Comparison of ENCODE assay signal across 1 fruit fly cellular context in the genomic region with DNA sequence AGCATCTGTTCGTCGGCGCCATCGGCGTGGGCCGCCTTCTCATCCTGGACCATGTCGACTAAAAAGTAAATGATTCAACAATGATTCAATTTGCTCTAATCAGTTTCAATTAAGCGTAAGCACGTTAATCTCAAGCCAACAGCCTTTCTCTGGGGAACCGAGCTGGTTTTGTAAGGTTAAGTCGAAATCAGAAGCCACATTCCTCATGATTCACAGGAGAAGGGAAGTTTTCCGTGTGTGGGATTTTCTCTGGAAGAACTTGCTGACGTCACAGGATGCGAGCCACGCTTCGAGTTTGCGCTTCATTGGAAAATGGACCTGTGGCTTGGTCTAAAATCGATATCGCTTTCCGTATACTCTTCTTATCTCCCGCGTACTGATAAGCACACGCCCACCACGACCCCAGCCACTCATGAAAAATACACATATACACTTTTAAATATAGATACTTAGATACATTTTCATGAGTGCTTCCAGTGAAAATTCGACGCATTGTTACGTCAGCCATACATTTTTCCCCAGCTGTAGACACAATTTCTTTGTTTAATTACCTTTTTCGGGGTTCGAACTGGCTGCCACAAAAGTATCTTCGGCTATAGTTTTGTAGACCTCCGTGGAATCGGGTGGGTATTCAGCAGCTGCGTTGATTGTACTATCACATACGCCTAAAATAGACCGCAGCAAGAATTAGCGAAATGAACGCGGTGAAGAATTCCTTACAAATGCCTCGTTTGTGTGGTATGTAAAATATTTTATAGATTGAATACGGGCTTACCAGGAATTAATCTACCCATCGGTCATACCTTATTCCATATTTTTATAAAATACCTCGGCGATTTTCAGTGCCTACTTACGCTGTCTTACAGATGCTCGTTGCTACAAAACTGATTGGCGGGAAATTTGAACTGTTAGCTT.
TF ChIP-seq lines count a peak whose summit lies in the region.

No protein-coding gene starts in this region.

TF ChIP-seq in whole organism, embryonic, 481 proteins besides CTCF, POLR2A, EP300 and RAD21 (continued from another document and continues in another):
- TF ChIP-seq Ada2b (GFP tag; IDR thresholded peaks at IDR 0.05; lab: Robert Waterston, UW) = no peak
- no peak for TF ChIP-seq tio (GFP tag; optimal IDR thresholded peaks at IDR 0.05; lab: Kevin White, UChicago)
- no peak for TF ChIP-seq kah (GFP tag; optimal IDR thresholded peaks at IDR 0.05; lab: Kevin White, UChicago)
- TF ChIP-seq CG2129 (GFP tag; IDR thresholded peaks at IDR 0.05; lab: Robert Waterston, UW; ENCODE audit: partially characterized antibody) = no peak
- TF ChIP-seq CG2712 (tag; optimal IDR thresholded peaks at IDR 0.05; lab: Kevin White, UChicago) = peak; percentile 67
- TF ChIP-seq CG6813 (GFP tag; optimal IDR thresholded peaks at IDR 0.05; lab: Kevin White, UChicago) = no peak
- TF ChIP-seq Antp (GFP tag; optimal IDR thresholded peaks at IDR 0.05; lab: Kevin White, UChicago) = no peak
- TF ChIP-seq dpn (GFP tag; optimal IDR thresholded peaks at IDR 0.05; lab: Kevin White, UChicago) = peak in 1 of 2 experiments; percentile 9
- peak; percentile 31 for TF ChIP-seq PHDP (tag; optimal IDR thresholded peaks at IDR 0.05; lab: Kevin White, UChicago)
- peak; percentile 44 for TF ChIP-seq CG15601 (tag; optimal IDR thresholded peaks at IDR 0.05; lab: Kevin White, UChicago)
- TF ChIP-seq pzg (GFP tag; optimal IDR thresholded peaks at IDR 0.05; lab: Kevin White, UChicago) = peak; percentile 98
- TF ChIP-seq Neu2 (GFP tag; optimal IDR thresholded peaks at IDR 0.05; lab: Kevin White, UChicago; ENCODE audit: borderline replicate concordance) = no peak
- peak; percentile 37 for TF ChIP-seq CG17568 (GFP tag; optimal IDR thresholded peaks at IDR 0.05; lab: Kevin White, UChicago)
- TF ChIP-seq CG32772 (GFP tag; IDR thresholded peaks at IDR 0.05; lab: Robert Waterston, UW) = no peak
- peak; percentile 57 for TF ChIP-seq kni (GFP tag; optimal IDR thresholded peaks at IDR 0.05; lab: Kevin White, UChicago)
- TF ChIP-seq Deaf1 (tag; optimal IDR thresholded peaks at IDR 0.05; lab: Kevin White, UChicago) = peak; percentile 50
- TF ChIP-seq pan (optimal IDR thresholded peaks at IDR 0.05; lab: Kevin White, UChicago) = no peak
- TF ChIP-seq pan (GFP tag; optimal IDR thresholded peaks at IDR 0.05 in 1 of 2, IDR thresholded peaks at IDR 0.05 in 1 of 2) = no peak
- TF ChIP-seq Dip2 (GFP tag; IDR thresholded peaks at IDR 0.05; lab: Robert Waterston, UW) = no peak
- TF ChIP-seq CG13424 (tag; optimal IDR thresholded peaks at IDR 0.05; lab: Kevin White, UChicago) = peak; percentile 7
- TF ChIP-seq bcd (GFP tag; optimal IDR thresholded peaks at IDR 0.05; lab: Kevin White, UChicago) = peak; percentile 75
- TF ChIP-seq Side (GFP tag; optimal IDR thresholded peaks at IDR 0.05; lab: Kevin White, UChicago) = peak; percentile 2
- TF ChIP-seq al (GFP tag; IDR thresholded peaks at IDR 0.05; lab: Robert Waterston, UW) = no peak
- TF ChIP-seq repo (GFP tag; optimal IDR thresholded peaks at IDR 0.05; lab: Kevin White, UChicago) = no peak
- no peak for TF ChIP-seq Mad (GFP tag; optimal IDR thresholded peaks at IDR 0.05; lab: Kevin White, UChicago)
- peak; percentile 42 for TF ChIP-seq gcm (GFP tag; optimal IDR thresholded peaks at IDR 0.05; lab: Kevin White, UChicago)
- peak; percentile 39 for TF ChIP-seq corto (GFP tag; optimal IDR thresholded peaks at IDR 0.05; lab: Kevin White, UChicago)
- TF ChIP-seq CG12155 (GFP tag; optimal IDR thresholded peaks at IDR 0.05; lab: Kevin White, UChicago) = peak; percentile 10
- TF ChIP-seq CG8089 (GFP tag; optimal IDR thresholded peaks at IDR 0.05; lab: Kevin White, UChicago) = no peak
- TF ChIP-seq CG15696 (tag; optimal IDR thresholded peaks at IDR 0.05; lab: Kevin White, UChicago) = no peak
- TF ChIP-seq CG13894 (tag; optimal IDR thresholded peaks at IDR 0.05; lab: Kevin White, UChicago) = peak; percentile 86
- peak; percentile 54 for TF ChIP-seq CG8924 (tag; optimal IDR thresholded peaks at IDR 0.05; lab: Kevin White, UChicago)
- no peak for TF ChIP-seq CG11456 (GFP tag; IDR thresholded peaks at IDR 0.05; lab: Robert Waterston, UW)
- peak; percentile 39 for TF ChIP-seq CoRest (tag; optimal IDR thresholded peaks at IDR 0.05; lab: Kevin White, UChicago)
- TF ChIP-seq inv (GFP tag; IDR thresholded peaks at IDR 0.05; lab: Robert Waterston, UW; ENCODE audit: partially characterized antibody) = no peak
- peak; percentile 10 to 94 for TF ChIP-seq Pdp1 (GFP tag; optimal IDR thresholded peaks at IDR 0.05; lab: Kevin White, UChicago)
- peak in 1 of 2 experiments; percentile 89 for TF ChIP-seq eve (GFP tag; optimal IDR thresholded peaks at IDR 0.05; lab: Kevin White, UChicago)
- peak; percentile 43 for TF ChIP-seq Ets97D (GFP tag; optimal IDR thresholded peaks at IDR 0.05; lab: Kevin White, UChicago)
- TF ChIP-seq sob (GFP tag; IDR thresholded peaks at IDR 0.05; lab: Robert Waterston, UW) = no peak
- TF ChIP-seq nmo (GFP tag; optimal IDR thresholded peaks at IDR 0.05; lab: Kevin White, UChicago) = peak; percentile 55
- peak; percentile 10 for TF ChIP-seq caup (GFP tag; optimal IDR thresholded peaks at IDR 0.05; lab: Kevin White, UChicago; ENCODE audit: severe bottlenecking)
- peak; percentile 80 for TF ChIP-seq trem (tag; optimal IDR thresholded peaks at IDR 0.05; lab: Kevin White, UChicago)
- TF ChIP-seq gcm2 (GFP tag; optimal IDR thresholded peaks at IDR 0.05; lab: Kevin White, UChicago) = peak; percentile 1
- TF ChIP-seq Opbp (GFP tag; IDR thresholded peaks at IDR 0.05; lab: Robert Waterston, UW; ENCODE audit: partially characterized antibody) = peak; percentile 58; the same call in 1 of the 3 replicates
- peak; percentile 52 for TF ChIP-seq Dek (tag; optimal IDR thresholded peaks at IDR 0.05; lab: Kevin White, UChicago)
- peak in 1 of 3 experiments; percentile 89 for TF ChIP-seq Stat92E (GFP tag; optimal IDR thresholded peaks at IDR 0.05; lab: Kevin White, UChicago)
- peak; percentile 20 for TF ChIP-seq pho (GFP tag; optimal IDR thresholded peaks at IDR 0.05; lab: Kevin White, UChicago)
- no peak for TF ChIP-seq Fer3 (tag; optimal IDR thresholded peaks at IDR 0.05; lab: Kevin White, UChicago)
- TF ChIP-seq CG31388 (GFP tag; optimal IDR thresholded peaks at IDR 0.05; lab: Kevin White, UChicago) = no peak
- TF ChIP-seq CG4404 (GFP tag; IDR thresholded peaks at IDR 0.05; lab: Robert Waterston, UW) = no peak
- TF ChIP-seq zfh1 (GFP tag; IDR thresholded peaks at IDR 0.05; lab: Robert Waterston, UW) = no peak
- TF ChIP-seq br (optimal IDR thresholded peaks at IDR 0.05; lab: Kevin White, UChicago) = no peak
- TF ChIP-seq gsb (GFP tag; IDR thresholded peaks at IDR 0.05; lab: Robert Waterston, UW) = no peak
- no peak for TF ChIP-seq fd102C (GFP tag; optimal IDR thresholded peaks at IDR 0.05; lab: Kevin White, UChicago)
- TF ChIP-seq Chrac-16 (GFP tag; optimal IDR thresholded peaks at IDR 0.05; lab: Kevin White, UChicago) = no peak
- peak; percentile 98 for TF ChIP-seq CG9797 (GFP tag; optimal IDR thresholded peaks at IDR 0.05; lab: Kevin White, UChicago)
- peak; percentile 99 for TF ChIP-seq sd (tag; optimal IDR thresholded peaks at IDR 0.05; lab: Kevin White, UChicago)
- no peak for TF ChIP-seq Xrp1 (GFP tag; IDR thresholded peaks at IDR 0.05; lab: Robert Waterston, UW)
- no peak for TF ChIP-seq ab (GFP tag; optimal IDR thresholded peaks at IDR 0.05; lab: Kevin White, UChicago)
- no peak for TF ChIP-seq CG3407 (GFP tag; optimal IDR thresholded peaks at IDR 0.05; lab: Kevin White, UChicago)
- no peak for TF ChIP-seq CG9609 (GFP tag; optimal IDR thresholded peaks at IDR 0.05; lab: Kevin White, UChicago)
- TF ChIP-seq CG6765 (GFP tag; optimal IDR thresholded peaks at IDR 0.05; lab: Kevin White, UChicago) = no peak
- no peak for TF ChIP-seq CG2678 (tag; optimal IDR thresholded peaks at IDR 0.05; lab: Kevin White, UChicago)
- TF ChIP-seq CG15269 (tag; optimal IDR thresholded peaks at IDR 0.05; lab: Kevin White, UChicago) = peak; percentile 13
- peak; percentile 36; the same call in 1 of the 3 replicates for TF ChIP-seq CG17361 (GFP tag; IDR thresholded peaks at IDR 0.05; lab: Robert Waterston, UW)
- peak; percentile 46; the same call in 1 of the 3 replicates for TF ChIP-seq knrl (GFP tag; IDR thresholded peaks at IDR 0.05; lab: Robert Waterston, UW; ENCODE audit: partially characterized antibody)
- TF ChIP-seq sqz (GFP tag; optimal IDR thresholded peaks at IDR 0.05; lab: Kevin White, UChicago) = no peak
- TF ChIP-seq CG16863 (GFP tag; optimal IDR thresholded peaks at IDR 0.05; lab: Kevin White, UChicago) = no peak
- TF ChIP-seq emc (GFP tag; optimal IDR thresholded peaks at IDR 0.05; lab: Kevin White, UChicago) = no peak
- TF ChIP-seq Bteb2 (GFP tag; optimal IDR thresholded peaks at IDR 0.05; lab: Kevin White, UChicago) = no peak
- no peak for TF ChIP-seq CG12744 (GFP tag; optimal IDR thresholded peaks at IDR 0.05; lab: Kevin White, UChicago)
- TF ChIP-seq yki (optimal IDR thresholded peaks at IDR 0.05; lab: Kevin White, UChicago) = no peak
- TF ChIP-seq CG5180 (GFP tag; optimal IDR thresholded peaks at IDR 0.05; lab: Kevin White, UChicago) = no peak
- TF ChIP-seq bsh (GFP tag; optimal IDR thresholded peaks at IDR 0.05; lab: Kevin White, UChicago) = peak in 1 of 2 experiments; percentile 22
- TF ChIP-seq CG1529 (GFP tag; optimal IDR thresholded peaks at IDR 0.05; lab: Kevin White, UChicago) = no peak
- no peak for TF ChIP-seq Sry-β (GFP tag; optimal IDR thresholded peaks at IDR 0.05; lab: Kevin White, UChicago)
- no peak for TF ChIP-seq CG11093 (GFP tag; IDR thresholded peaks at IDR 0.05; lab: Robert Waterston, UW)
- no peak for TF ChIP-seq CG7372 (GFP tag; IDR thresholded peaks at IDR 0.05; lab: Robert Waterston, UW)
- TF ChIP-seq crp (GFP tag; optimal IDR thresholded peaks at IDR 0.05; lab: Kevin White, UChicago) = peak in 1 of 2 experiments; percentile 10
- TF ChIP-seq nerfin-2 (GFP tag; IDR thresholded peaks at IDR 0.05; lab: Robert Waterston, UW; ENCODE audit: partially characterized antibody) = no peak
- TF ChIP-seq CG12769 (tag; optimal IDR thresholded peaks at IDR 0.05; lab: Kevin White, UChicago) = peak; percentile 63
- TF ChIP-seq CG3995 (GFP tag; optimal IDR thresholded peaks at IDR 0.05; lab: Kevin White, UChicago) = peak; percentile 71
- TF ChIP-seq maf-S (GFP tag; optimal IDR thresholded peaks at IDR 0.05; lab: Kevin White, UChicago) = no peak
- TF ChIP-seq toy (GFP tag; IDR thresholded peaks at IDR 0.05; lab: Robert Waterston, UW) = no peak
- TF ChIP-seq E2f2 (GFP tag; IDR thresholded peaks at IDR 0.05; lab: Robert Waterston, UW) = peak; percentile 100
- no peak for TF ChIP-seq CG10366 (GFP tag; IDR thresholded peaks at IDR 0.05; lab: Robert Waterston, UW)
- TF ChIP-seq Adf1 (GFP tag; IDR thresholded peaks at IDR 0.05; lab: Robert Waterston, UW) = peak; percentile 45; the same call in 1 of the 2 replicates
- TF ChIP-seq cas (GFP tag; IDR thresholded peaks at IDR 0.05; lab: Robert Waterston, UW) = no peak
- peak; percentile 9 for TF ChIP-seq CG13624 (GFP tag; optimal IDR thresholded peaks at IDR 0.05; lab: Kevin White, UChicago)
- TF ChIP-seq lbe (GFP tag; optimal IDR thresholded peaks at IDR 0.05; lab: Kevin White, UChicago) = no peak
- TF ChIP-seq az2 (GFP tag; optimal IDR thresholded peaks at IDR 0.05; lab: Kevin White, UChicago) = no peak
- TF ChIP-seq hbn (GFP tag; IDR thresholded peaks at IDR 0.05; lab: Robert Waterston, UW; ENCODE audit: partially characterized antibody) = no peak
- TF ChIP-seq mirr (GFP tag; optimal IDR thresholded peaks at IDR 0.05; lab: Kevin White, UChicago) = peak; percentile 41
- TF ChIP-seq Hmr (GFP tag; optimal IDR thresholded peaks at IDR 0.05; lab: Kevin White, UChicago) = peak; percentile 62
- TF ChIP-seq CG2120 (GFP tag; optimal IDR thresholded peaks at IDR 0.05; lab: Kevin White, UChicago) = peak; percentile 16
- TF ChIP-seq chif (GFP tag; optimal IDR thresholded peaks at IDR 0.05; lab: Kevin White, UChicago) = peak in 1 of 2 experiments; percentile 17
- peak; percentile 41 for TF ChIP-seq hkb (optimal IDR thresholded peaks at IDR 0.05; lab: Kevin White, UChicago)
- no peak for TF ChIP-seq hkb (GFP tag; IDR thresholded peaks at IDR 0.05; lab: Robert Waterston, UW)
- TF ChIP-seq CG34376 (GFP tag; optimal IDR thresholded peaks at IDR 0.05; lab: Kevin White, UChicago) = peak; percentile 86
- TF ChIP-seq CG10565 (GFP tag; optimal IDR thresholded peaks at IDR 0.05; lab: Kevin White, UChicago) = no peak
- no peak for TF ChIP-seq luna (GFP tag; optimal IDR thresholded peaks at IDR 0.05; lab: Kevin White, UChicago)
- TF ChIP-seq CG8478 (optimal IDR thresholded peaks at IDR 0.05; lab: Kevin White, UChicago) = no peak
- peak; percentile 3 for TF ChIP-seq CG9437 (GFP tag; optimal IDR thresholded peaks at IDR 0.05; lab: Kevin White, UChicago)
- 0 out of 2 replicates have a peak, but pooled peaks have one; percentile 10 for TF ChIP-seq slbo (GFP tag; IDR thresholded peaks at IDR 0.05; lab: Robert Waterston, UW)
- TF ChIP-seq onecut (GFP tag; IDR thresholded peaks at IDR 0.05; lab: Robert Waterston, UW) = peak; percentile 96
- peak; percentile 72 for TF ChIP-seq CG10543 (GFP tag; optimal IDR thresholded peaks at IDR 0.05; lab: Kevin White, UChicago)
- no peak for TF ChIP-seq cato (GFP tag; optimal IDR thresholded peaks at IDR 0.05; lab: Kevin White, UChicago; ENCODE audit: borderline replicate concordance)
- peak; percentile 29 for TF ChIP-seq CG17829 (tag; optimal IDR thresholded peaks at IDR 0.05; lab: Kevin White, UChicago)
- TF ChIP-seq MBD-R2 (GFP tag; IDR thresholded peaks at IDR 0.05; lab: Robert Waterston, UW) = peak; percentile 35; the same call in 1 of the 2 replicates
- no peak for TF ChIP-seq Mes4 (GFP tag; optimal IDR thresholded peaks at IDR 0.05; lab: Kevin White, UChicago)
- no peak for TF ChIP-seq Tbp (GFP tag; optimal IDR thresholded peaks at IDR 0.05; lab: Kevin White, UChicago)
- peak; percentile 34; the same call in 1 of the 2 replicates for TF ChIP-seq ato (GFP tag; IDR thresholded peaks at IDR 0.05; lab: Robert Waterston, UW; ENCODE audit: partially characterized antibody)
- no peak for TF ChIP-seq CG10431 (GFP tag; optimal IDR thresholded peaks at IDR 0.05; lab: Kevin White, UChicago)
- no peak for TF ChIP-seq mld (GFP tag; IDR thresholded peaks at IDR 0.05; lab: Robert Waterston, UW; ENCODE audit: partially characterized antibody)
- peak; percentile 52 for TF ChIP-seq phol (tag; optimal IDR thresholded peaks at IDR 0.05; lab: Kevin White, UChicago)
- no peak for TF ChIP-seq CG10462 (GFP tag; optimal IDR thresholded peaks at IDR 0.05; lab: Kevin White, UChicago)
- 0 out of 2 replicates have a peak, but pooled peaks have one; percentile 35 for TF ChIP-seq Atf6 (GFP tag; IDR thresholded peaks at IDR 0.05; lab: Robert Waterston, UW)
- TF ChIP-seq cg (GFP tag; optimal IDR thresholded peaks at IDR 0.05; lab: Kevin White, UChicago) = peak; percentile 62
- no peak for TF ChIP-seq nerfin-1 (tag; optimal IDR thresholded peaks at IDR 0.05; lab: Kevin White, UChicago)
- TF ChIP-seq CG18262 (tag; optimal IDR thresholded peaks at IDR 0.05; lab: Kevin White, UChicago) = no peak
